Worm (Caenorhabditis elegans) whole organism, L4 larva: ENCODE data around the gene ZC116.1.

ENCODE experiments used
- fkh-10 ChIP-seq: fragments of 150-350 bp; optimal IDR thresholded peaks from 2 replicates; lab custom pipeline; 2014; ENCODE audit warnings: missing biosample characterization, missing genetic modification reagents, missing genetic modification characterization
- lin-38 ChIP-seq: fragments of 200-800 bp; sonication (Bioruptor generic); IDR thresholded peaks from 2 replicates; pipeline ENCODE4 v1.3.6; 2022; ENCODE audit warnings: missing genetic modification reagents, missing genetic modification characterization, missing compliant biosample characterization
- lsy-2 ChIP-seq, 2 experiments: fragments of 150-350 bp in 1 of 2; sonication (generic microtip) in 1 of 2; optimal IDR thresholded peaks; 2 replicates each; lab custom pipeline; 2014 to 2017; ENCODE audit warnings: missing biosample characterization in 2 of 2, missing genetic modification characterization in 2 of 2
- nhr-237 ChIP-seq: sonication (generic microtip); optimal IDR thresholded peaks from 2 replicates; lab custom pipeline; 2017; ENCODE audit warnings: missing biosample characterization, missing genetic modification characterization
- unc-39 ChIP-seq: sonication (generic microtip); optimal IDR thresholded peaks from 2 replicates; lab custom pipeline; 2017; ENCODE audit warnings: missing biosample characterization, missing genetic modification characterization

- TF ChIP-seq fkh-10 (GFP tag; lab: Kevin White, UChicago) (no peak), lsy-2 (tag; optimal IDR thresholded peaks at IDR 0.05; lab: Kevin White, UChicago) (no peak), unc-39 (tag; lab: Kevin White, UChicago) (no peak), nhr-237 (tag; lab: Kevin White, UChicago) (no peak), lin-38 (GFP tag; lab: Robert Waterston, UW) (no peak)
These were observed 24.4 kb downstream of the ZC116.1 start for ce11 chrV:12634050-12634449.
